Fruit fly (Drosophila melanogaster): Measurements from ENCODE around the gene mei-9.
"Not testable (repeated sequence)": the region's sequence is repeated elsewhere in the genome, so short reads cannot be mapped to it uniquely, and the experiment has no call there.

Gene mei-9

DNA sequence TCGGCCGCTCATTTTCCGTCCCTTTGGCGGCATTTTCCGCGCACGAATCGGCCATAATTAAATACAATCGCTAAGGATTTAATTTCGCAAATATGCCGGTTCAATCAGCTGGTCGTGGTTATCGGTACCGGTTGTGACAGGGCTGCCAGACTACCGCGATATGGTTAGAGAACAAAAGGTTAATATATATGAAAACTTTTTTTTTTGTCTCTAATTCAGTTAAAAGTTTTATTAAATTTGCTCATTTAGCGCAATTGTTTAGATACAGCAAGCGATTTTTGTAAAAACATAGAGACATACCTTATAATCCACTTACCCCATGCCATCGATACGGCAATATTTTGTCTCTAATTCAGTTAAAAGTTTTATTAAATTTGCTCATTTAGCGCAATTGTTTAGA is 600 bp downstream of the mei-9 start (continued):
- TF ChIP-seq CG32767 (GFP tag; IDR thresholded peaks at IDR 0.05): peak; percentile 27; the same call in 1 of the 2 replicates
- peak; percentile 58; the same call in 2 of the 3 replicates for TF ChIP-seq dysf (GFP tag; IDR thresholded peaks at IDR 0.05)
- peak; percentile 74 for TF ChIP-seq CG14441 (GFP tag; IDR thresholded peaks at IDR 0.05)
- peak; percentile 65 for TF ChIP-seq tgo (GFP tag; IDR thresholded peaks at IDR 0.05)
- TF ChIP-seq NFAT (GFP tag; IDR thresholded peaks at IDR 0.05): peak; percentile 23; the same call in 1 of the 2 replicates
- peak; percentile 68 for TF ChIP-seq CG32772 (GFP tag; IDR thresholded peaks at IDR 0.05)
- peak; percentile 81 for TF ChIP-seq row (GFP tag; IDR thresholded peaks at IDR 0.05)
- peak; percentile 78 for TF ChIP-seq CG32532 (GFP tag; IDR thresholded peaks at IDR 0.05)
- TF ChIP-seq CG10366 (GFP tag; IDR thresholded peaks at IDR 0.05): peak; percentile 62
- peak; percentile 13 for TF ChIP-seq BEAF-32 (GFP tag; optimal IDR thresholded peaks at IDR 0.05)
- 0 out of 2 replicates have a peak, but pooled peaks have one; percentile 25 for TF ChIP-seq Awh (GFP tag; IDR thresholded peaks at IDR 0.05)
- TF ChIP-seq CG11456 (GFP tag; IDR thresholded peaks at IDR 0.05): 0 out of 3 replicates have a peak, but pooled peaks have one; percentile 57
- peak; percentile 59; the same call in 1 of the 3 replicates for TF ChIP-seq zfh1 (GFP tag; IDR thresholded peaks at IDR 0.05)
- TF ChIP-seq Xrp1 (GFP tag; IDR thresholded peaks at IDR 0.05): peak; percentile 48; the same call in 1 of the 2 replicates
- 0 out of 2 replicates have a peak, but pooled peaks have one; percentile 35 for TF ChIP-seq CG11085 (GFP tag; IDR thresholded peaks at IDR 0.05)
- TF ChIP-seq vvl (GFP tag; IDR thresholded peaks at IDR 0.05): peak; percentile 69
- TF ChIP-seq slbo (GFP tag; IDR thresholded peaks at IDR 0.05): peak; percentile 79
- TF ChIP-seq sens-2 (GFP tag; IDR thresholded peaks at IDR 0.05): 0 out of 2 replicates have a peak, but pooled peaks have one; percentile 34
- TF ChIP-seq prd (optimal IDR thresholded peaks at IDR 0.05): not testable (repeated sequence)
- TF ChIP-seq prd (GFP tag; IDR thresholded peaks at IDR 0.05): peak; percentile 81
- peak; percentile 53; the same call in 1 of the 2 replicates for TF ChIP-seq H2.0 (GFP tag; IDR thresholded peaks at IDR 0.05)
- 0 out of 3 replicates have a peak, but pooled peaks have one; percentile 30 for TF ChIP-seq Mrtf (GFP tag; IDR thresholded peaks at IDR 0.05)
- TF ChIP-seq Rx (GFP tag; IDR thresholded peaks at IDR 0.05): peak; percentile 44; the same call in 1 of the 2 replicates
- TF ChIP-seq Dll (GFP tag; IDR thresholded peaks at IDR 0.05; ENCODE audit: partially characterized antibody): 0 out of 4 replicates have a peak, but pooled peaks have one; percentile 23
- TF ChIP-seq CG34422 (GFP tag; IDR thresholded peaks at IDR 0.05): peak; percentile 71
- 0 out of 2 replicates have a peak, but pooled peaks have one; percentile 24 for TF ChIP-seq CG10959 (GFP tag; IDR thresholded peaks at IDR 0.05)
- 0 out of 2 replicates have a peak, but pooled peaks have one; percentile 40 for TF ChIP-seq rib (GFP tag; IDR thresholded peaks at IDR 0.05)
- 0 out of 3 replicates have a peak, but pooled peaks have one; percentile 18 for TF ChIP-seq CG2889 (GFP tag; IDR thresholded peaks at IDR 0.05)
- peak; percentile 16; the same call in 1 of the 3 replicates for TF ChIP-seq CG7357 (GFP tag; IDR thresholded peaks at IDR 0.05)
- TF ChIP-seq Ptx1 (GFP tag; IDR thresholded peaks at IDR 0.05): peak; percentile 76
- TF ChIP-seq CG4730 (GFP tag; IDR thresholded peaks at IDR 0.05): peak; percentile 51; the same call in 1 of the 2 replicates
- TF ChIP-seq ken (GFP tag; IDR thresholded peaks at IDR 0.05): peak; percentile 56; the same call in 1 of the 3 replicates
- TF ChIP-seq ap (GFP tag; IDR thresholded peaks at IDR 0.05): peak; percentile 42; the same call in 1 of the 2 replicates
- 0 out of 3 replicates have a peak, but pooled peaks have one; percentile 37 for TF ChIP-seq ci (GFP tag; IDR thresholded peaks at IDR 0.05)
- peak; percentile 46 for TF ChIP-seq CG31224 (GFP tag; IDR thresholded peaks at IDR 0.05)
- TF ChIP-seq E2f2 (GFP tag; IDR thresholded peaks at IDR 0.05): peak; percentile 34; the same call in 1 of the 2 replicates
- peak; percentile 45; the same call in 1 of the 2 replicates for TF ChIP-seq CG17328 (GFP tag; IDR thresholded peaks at IDR 0.05)
- TF ChIP-seq Nf-YA (GFP tag; IDR thresholded peaks at IDR 0.05): peak; percentile 32; the same call in 1 of the 2 replicates
- TF ChIP-seq unc-4 (GFP tag; IDR thresholded peaks at IDR 0.05; ENCODE audit: partially characterized antibody): 0 out of 2 replicates have a peak, but pooled peaks have one; percentile 29
- peak; percentile 71 for TF ChIP-seq Rfx (GFP tag; IDR thresholded peaks at IDR 0.05)
- TF ChIP-seq ase (GFP tag; IDR thresholded peaks at IDR 0.05): 0 out of 3 replicates have a peak, but pooled peaks have one; percentile 14
- peak; percentile 44; the same call in 1 of the 3 replicates for TF ChIP-seq CG11093 (GFP tag; IDR thresholded peaks at IDR 0.05)
- peak; percentile 51 for TF ChIP-seq sens (GFP tag)
- TF ChIP-seq ranshi (GFP tag; IDR thresholded peaks at IDR 0.05): peak; percentile 64; the same call in 1 of the 2 replicates
- TF ChIP-seq CG14667 (GFP tag; IDR thresholded peaks at IDR 0.05): peak; percentile 52
- peak; percentile 21; the same call in 1 of the 2 replicates for TF ChIP-seq gsb (GFP tag; IDR thresholded peaks at IDR 0.05)
- TF ChIP-seq esg (GFP tag; conservative IDR thresholded peaks at IDR 0.05): peak; percentile 58
- TF ChIP-seq CG8765 (GFP tag; IDR thresholded peaks at IDR 0.05): peak; percentile 35; the same call in 1 of the 2 replicates
- TF ChIP-seq stc (GFP tag; IDR thresholded peaks at IDR 0.05): peak; percentile 48; the same call in 1 of the 2 replicates
- TF ChIP-seq Ada2b (GFP tag; IDR thresholded peaks at IDR 0.05): peak; percentile 71
- peak; percentile 90 for TF ChIP-seq CG6689 (GFP tag; IDR thresholded peaks at IDR 0.05)
